Worm (Caenorhabditis elegans): ENCODE measurements around the gene F22B3.8.

- TF ChIP-seq dpl-1 (GFP tag; optimal IDR thresholded peaks at IDR 0.05) = no peak
- TF ChIP-seq mep-1 (tag; optimal IDR thresholded peaks at IDR 0.05) = no peak
- TF ChIP-seq unc-98 (GFP tag; IDR thresholded peaks at IDR 0.05) = no peak
- no peak for TF ChIP-seq nhr-28 (tag; optimal IDR thresholded peaks at IDR 0.05)
- TF ChIP-seq egl-13 (tag; optimal IDR thresholded peaks at IDR 0.05) = no peak
- TF ChIP-seq nhr-47 (tag; optimal IDR thresholded peaks at IDR 0.05) = no peak
- TF ChIP-seq nhr-11 (tag; optimal IDR thresholded peaks at IDR 0.05) = no peak
- no peak for TF ChIP-seq lin-39 (tag; optimal IDR thresholded peaks at IDR 0.05)
- TF ChIP-seq zip-4 (GFP tag; optimal IDR thresholded peaks at IDR 0.05) = no peak
Measured at ce11 chrIV:11467413-11467812, 42.7 kb upstream of the F22B3.8 start, which contains the start of gene C10C6.7.

Measured in whole organism, L1 larva.